Worm (Caenorhabditis elegans) whole organism, early embryonic: ENCODE results near the gene Y51A2A.6.

Experiments
- B0310.2 ChIP-seq: sonication (generic microtip); optimal IDR thresholded peaks from 2 replicates; lab custom pipeline; 2016; ENCODE audit warnings: mild to moderate bottlenecking, missing genetic modification characterization, missing compliant biosample characterization
- ama-1 ChIP-seq: fragments of 150-350 bp; optimal IDR thresholded peaks from 2 replicates; lab custom pipeline; 2014
- ceh-13 ChIP-seq: fragments of 200-800 bp; sonication (Bioruptor generic); optimal IDR thresholded peaks from 2 replicates; lab custom pipeline; 2018; ENCODE audit warnings: mild to moderate bottlenecking, missing genetic modification characterization, missing compliant biosample characterization
- ceh-36 ChIP-seq: sonication (generic microtip); optimal IDR thresholded peaks from 2 replicates; lab custom pipeline; 2016; ENCODE audit warnings: missing genetic modification characterization, inconsistent platforms, missing compliant biosample characterization
- hnd-1 ChIP-seq: sonication (generic microtip); optimal IDR thresholded peaks from 2 replicates; lab custom pipeline; 2016; ENCODE audit warnings: missing genetic modification characterization, missing compliant biosample characterization

DNA sequence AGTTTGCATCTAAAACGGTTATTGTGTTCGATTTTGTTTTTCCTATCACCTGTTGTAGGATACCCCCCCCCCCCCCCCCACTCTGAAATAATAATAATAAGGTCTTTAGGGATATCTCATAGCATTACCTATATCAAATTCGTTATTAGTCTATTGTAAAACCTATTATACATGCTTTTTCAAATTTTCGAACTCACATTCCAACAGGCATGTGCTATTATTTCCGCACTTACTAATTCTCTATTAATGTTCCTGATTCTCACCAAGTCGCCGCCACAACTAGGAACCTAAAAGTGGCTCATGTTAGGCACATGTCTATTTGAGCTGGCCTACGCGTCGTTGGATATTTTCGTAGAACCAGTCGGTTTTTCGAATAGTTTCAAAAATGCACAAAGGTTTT is 32.1 kb upstream of the Y51A2A.6 start, which contains the start of gene Y37H2C.4:
- no peak for TF ChIP-seq ceh-13 (GFP tag; lab: Kevin White, UChicago)
- TF ChIP-seq ama-1, result no peak
- no peak for TF ChIP-seq hnd-1
- TF ChIP-seq ceh-36 (tag; lab: Kevin White, UChicago), result no peak
- no peak for TF ChIP-seq B0310.2 (tag; lab: Kevin White, UChicago)
